Worm (Caenorhabditis elegans): ENCODE measurements around the gene D1025.10.

DNA sequence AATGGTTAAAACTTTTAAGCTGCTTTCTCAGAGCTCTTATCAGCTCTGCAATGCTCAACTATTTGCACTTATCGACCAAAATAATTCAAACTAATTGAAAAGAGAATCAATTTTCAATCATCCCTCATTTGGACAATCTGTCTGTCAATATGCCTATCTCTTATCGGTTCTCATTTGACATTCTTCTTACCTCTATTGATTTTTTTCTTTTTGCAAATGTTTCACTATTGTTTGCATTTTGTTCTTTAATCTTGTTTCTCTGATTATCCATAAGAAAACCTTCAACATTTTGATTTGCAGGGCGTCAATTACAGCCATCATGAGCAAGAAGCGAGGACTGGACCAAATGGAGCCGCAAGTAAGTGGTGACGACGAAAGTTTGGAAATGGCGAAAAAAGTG is at the start of gene D1025.10:
- TF ChIP-seq ama-1 (optimal IDR thresholded peaks at IDR 0.05), result no peak
- no peak for TF ChIP-seq ztf-11 (tag; optimal IDR thresholded peaks at IDR 0.05)
- TF ChIP-seq grh-1 (GFP tag; IDR thresholded peaks at IDR 0.05), result no peak
- TF ChIP-seq lin-39 (tag; optimal IDR thresholded peaks at IDR 0.05), result no peak
- no peak for TF ChIP-seq lin-13 (GFP tag; optimal IDR thresholded peaks at IDR 0.05)
